Fruit fly (Drosophila melanogaster) whole organism: Measurements from ENCODE around the gene Mec2.

Experiments used
- CG8478 ChIP-seq: fragments of >200 bp; optimal IDR thresholded peaks from 2 replicates; lab custom pipeline; 2018; ENCODE audit warnings: inconsistent platforms
- Dll ChIP-seq: fragments of >200 bp; optimal IDR thresholded peaks from 2 replicates; lab custom pipeline; 2017
- EcR ChIP-seq, 2 experiments: fragments of >200 bp; optimal IDR thresholded peaks; 2 replicates each; lab custom pipeline; 2017; ENCODE audit warnings: missing biosample characterization in 2 of 2, missing genetic modification characterization in 2 of 2, missing genetic modification reagents in 2 of 2
- pan ChIP-seq: fragments of >200 bp; optimal IDR thresholded peaks from 2 replicates; lab custom pipeline; 2017
- psq ChIP-seq: fragments of >200 bp; optimal IDR thresholded peaks from 2 replicates; lab custom pipeline; 2017
- usp ChIP-seq: fragments of >200 bp; optimal IDR thresholded peaks from 2 replicates; lab custom pipeline; 2017; ENCODE audit warnings: missing biosample characterization, missing genetic modification characterization, mixed read lengths

Mec2 gene

dm6 chrX:19191597-19191996 is 3.8 kb downstream of the Mec2 start:
- no peak for TF ChIP-seq CG8478
- no peak for TF ChIP-seq usp (GFP tag; lab: Kevin White, UChicago)
- no peak for TF ChIP-seq Dll (lab: Kevin White, UChicago)
- no peak for TF ChIP-seq pan (lab: Kevin White, UChicago)
- no peak for TF ChIP-seq EcR (GFP tag; optimal IDR thresholded peaks at IDR 0.05; lab: Kevin White, UChicago)
- no peak for TF ChIP-seq psq

dm6 chrX:19193336-19193735 is 5.5 kb downstream of the Mec2 start, which contains the start of the genes CG7914 and CG14194:
CG7914 (minus strand) TSS chrX:19193448.
CG14194 (plus strand) TSS chrX:19193555.
- TF ChIP-seq pan (lab: Kevin White, UChicago) (no peak), Dll (lab: Kevin White, UChicago) (no peak), EcR (GFP tag; optimal IDR thresholded peaks at IDR 0.05; lab: Kevin White, UChicago) (no peak), usp (GFP tag; lab: Kevin White, UChicago) (no peak), psq (no peak)

dm6 chrX:19201630-19202029 is 13.8 kb downstream of the Mec2 start, which contains the start of gene CG7990:
CG7990 (minus strand) TSS chrX:19201979.
- TF ChIP-seq Dll (lab: Kevin White, UChicago) (no peak), CG8478 (no peak), usp (GFP tag; lab: Kevin White, UChicago) (no peak), psq (no peak), pan (lab: Kevin White, UChicago) (no peak), EcR (GFP tag; optimal IDR thresholded peaks at IDR 0.05; lab: Kevin White, UChicago) (no peak)

dm6 chrX:19208014-19208413 is 20.2 kb downstream of the Mec2 start, which contains the start of gene Ulp1:
Ulp1 (minus strand) TSS chrX:19208187.
- TF ChIP-seq psq, result no peak
- TF ChIP-seq usp (GFP tag; lab: Kevin White, UChicago), result no peak
- TF ChIP-seq pan (lab: Kevin White, UChicago), result no peak
- no peak for TF ChIP-seq CG8478
- no peak for TF ChIP-seq Dll (lab: Kevin White, UChicago)
- TF ChIP-seq EcR (GFP tag; optimal IDR thresholded peaks at IDR 0.05; lab: Kevin White, UChicago), result no peak

- TF ChIP-seq psq, result no peak
- no peak for TF ChIP-seq usp (GFP tag; lab: Kevin White, UChicago)
- TF ChIP-seq CG8478, result no peak
- TF ChIP-seq pan (lab: Kevin White, UChicago), result no peak
- no peak for TF ChIP-seq EcR (GFP tag; optimal IDR thresholded peaks at IDR 0.05; lab: Kevin White, UChicago)
- no peak for TF ChIP-seq Dll (lab: Kevin White, UChicago)
These were observed 24.1 kb downstream of the Mec2 start, which contains the start of gene CG14195 for dm6 chrX:19211982-19212381. CG14195 (minus strand) TSS chrX:19212082.

- TF ChIP-seq usp (GFP tag; lab: Kevin White, UChicago) (no peak), pan (lab: Kevin White, UChicago) (no peak), psq (no peak), CG8478 (no peak), Dll (lab: Kevin White, UChicago) (no peak), EcR (GFP tag; optimal IDR thresholded peaks at IDR 0.05; lab: Kevin White, UChicago) (no peak)
These were observed 25.1 kb downstream of the Mec2 start, which contains the start of gene Mur18B for dm6 chrX:19212954-19213353. Mur18B (plus strand) TSS chrX:19213254.

- TF ChIP-seq usp (GFP tag; lab: Kevin White, UChicago) (no peak), CG8478 (no peak), psq (no peak), pan (lab: Kevin White, UChicago) (no peak), Dll (lab: Kevin White, UChicago) (no peak), EcR (GFP tag; optimal IDR thresholded peaks at IDR 0.05; lab: Kevin White, UChicago) (no peak)
These were observed 27.4 kb downstream of the Mec2 start, which contains the start of gene Muc18B for dm6 chrX:19215215-19215614. Muc18B (plus strand) TSS chrX:19215515.

- TF ChIP-seq pan (lab: Kevin White, UChicago), result no peak
- no peak for TF ChIP-seq psq
- no peak for TF ChIP-seq EcR (GFP tag; optimal IDR thresholded peaks at IDR 0.05; lab: Kevin White, UChicago)
- TF ChIP-seq Dll (lab: Kevin White, UChicago), result no peak
These were observed 28.8 kb downstream of the Mec2 start for dm6 chrX:19216671-19217070.

- TF ChIP-seq EcR (GFP tag; optimal IDR thresholded peaks at IDR 0.05; lab: Kevin White, UChicago) (no peak), Dll (lab: Kevin White, UChicago) (peak; percentile 76)
These were observed 32.6 kb downstream of the Mec2 start, which contains the start of gene CG7884 for dm6 chrX:19220415-19220814. CG7884 (plus strand) TSS chrX:19220622.

dm6 chrX:19220963-19221572 is 33.2 kb downstream of the Mec2 start:
- TF ChIP-seq CG8478 (no peak), psq (no peak), Dll (lab: Kevin White, UChicago) (no peak)

dm6 chrX:19224580-19225303 is 36.9 kb downstream of the Mec2 start:
- no peak for TF ChIP-seq pan (lab: Kevin White, UChicago)
- TF ChIP-seq EcR (GFP tag; optimal IDR thresholded peaks at IDR 0.05; lab: Kevin White, UChicago), result no peak
- TF ChIP-seq usp (GFP tag; lab: Kevin White, UChicago), result no peak
- no peak for TF ChIP-seq Dll (lab: Kevin White, UChicago)
- no peak for TF ChIP-seq CG8478

dm6 chrX:19225304-19225640 is 37.4 kb downstream of the Mec2 start:
- TF ChIP-seq pan (lab: Kevin White, UChicago), result no peak
- no peak for TF ChIP-seq Dll (lab: Kevin White, UChicago)
- no peak for TF ChIP-seq EcR (GFP tag; optimal IDR thresholded peaks at IDR 0.05; lab: Kevin White, UChicago)
- TF ChIP-seq psq, result no peak
- no peak for TF ChIP-seq usp (GFP tag; lab: Kevin White, UChicago)
- no peak for TF ChIP-seq CG8478
